Worm (Caenorhabditis elegans) whole organism, L4 larva: ENCODE data around the gene nhr-192.

Experiments used
- F10B5.3 ChIP-seq: sonication (generic microtip); optimal IDR thresholded peaks from 2 replicates; lab custom pipeline; 2016; ENCODE audit warnings: mild to moderate bottlenecking, missing genetic modification characterization, missing compliant biosample characterization
- F26F4.8 ChIP-seq: fragments of 200-800 bp; sonication (Bioruptor generic); conservative IDR thresholded peaks from 2 replicates; pipeline ENCODE4 v1.3.6; 2022; ENCODE audit warnings: missing genetic modification characterization, missing compliant biosample characterization
- Y48G9A.11 ChIP-seq: fragments of 200-800 bp; sonication (Bioruptor generic); IDR thresholded peaks from 2 replicates; pipeline ENCODE4 v1.3.6; 2022; ENCODE audit warnings: missing genetic modification reagents, missing genetic modification characterization, missing compliant biosample characterization
- Y5F2A.4 ChIP-seq: fragments of 200-800 bp; sonication (Bioruptor generic); optimal IDR thresholded peaks from 2 replicates; lab custom pipeline; 2018; ENCODE audit warnings: mild to moderate bottlenecking, missing genetic modification characterization, missing compliant biosample characterization
- Y75B8A.6 ChIP-seq: fragments of 200-800 bp; sonication (Bioruptor generic); IDR thresholded peaks from 2 replicates; pipeline ENCODE4 v1.3.6; 2022; ENCODE audit warnings: missing genetic modification reagents, missing genetic modification characterization, missing compliant biosample characterization
- aha-1 ChIP-seq: fragments of 150-350 bp; peaks from one replicate; lab custom pipeline; 2014; ENCODE audit warnings: missing biosample characterization, missing genetic modification characterization
- arid-1 ChIP-seq: fragments of 200-800 bp; sonication (Bioruptor generic); conservative IDR thresholded peaks from 2 replicates; pipeline ENCODE4 v1.3.6; 2022; ENCODE audit warnings: missing genetic modification reagents, missing genetic modification characterization, missing compliant biosample characterization
- ces-1 ChIP-seq: fragments of 150-350 bp; sonication (generic microtip); optimal IDR thresholded peaks from 4 replicates; lab custom pipeline; 2014; ENCODE audit warnings: missing biosample characterization, missing genetic modification reagents, missing genetic modification characterization
- cey-2 ChIP-seq: sonication (generic microtip); optimal IDR thresholded peaks from 3 replicates; lab custom pipeline; 2017; ENCODE audit warnings: missing genetic modification characterization, mild to moderate bottlenecking, missing compliant biosample characterization, antibody characterized with exemption, borderline replicate concordance; ENCODE audit not compliant: insufficient read depth
- daf-16 ChIP-seq, 3 experiments: sonication (generic microtip); optimal IDR thresholded peaks; 2 replicates each; lab custom pipeline; 2016 to 2017; ENCODE audit warnings: missing genetic modification characterization in 3 of 3, missing genetic modification reagents in 3 of 3, mild to moderate bottlenecking in 2 of 3, missing compliant biosample characterization in 2 of 3, missing biosample characterization in 1 of 3, moderate library complexity in 1 of 3
- daf-19 ChIP-seq: fragments of 200-800 bp; sonication (Bioruptor generic); conservative IDR thresholded peaks from 2 replicates; pipeline ENCODE4 v1.3.6; 2022; ENCODE audit warnings: missing genetic modification characterization, missing compliant biosample characterization
- dmd-6 ChIP-seq: fragments of 200-800 bp; sonication (Bioruptor generic); IDR thresholded peaks from 2 replicates; pipeline ENCODE4 v1.3.6; 2022; ENCODE audit warnings: missing genetic modification reagents, missing genetic modification characterization, missing compliant biosample characterization
- dmd-8 ChIP-seq: fragments of 200-800 bp; sonication (Bioruptor generic); IDR thresholded peaks from 2 replicates; pipeline ENCODE4 v1.3.6; 2022; ENCODE audit warnings: missing genetic modification characterization, missing compliant biosample characterization
- dve-1 ChIP-seq: sonication (generic microtip); optimal IDR thresholded peaks from 2 replicates; lab custom pipeline; 2017; ENCODE audit warnings: antibody characterized with exemption, mild to moderate bottlenecking, missing genetic modification characterization, missing compliant biosample characterization; ENCODE audit not compliant: insufficient read depth
- egl-27 ChIP-seq: sonication (generic microtip); optimal IDR thresholded peaks from 3 replicates; lab custom pipeline; 2017; ENCODE audit warnings: missing biosample characterization, missing genetic modification reagents, missing genetic modification characterization
- egl-43 ChIP-seq: fragments of 200-800 bp; sonication (Bioruptor generic); IDR thresholded peaks from 2 replicates; pipeline ENCODE4 v1.3.6; 2022; ENCODE audit warnings: missing genetic modification reagents, missing genetic modification characterization, missing compliant biosample characterization
- gei-8 ChIP-seq: fragments of 200-800 bp; sonication (Bioruptor generic); optimal IDR thresholded peaks from 2 replicates; lab custom pipeline; 2018; ENCODE audit warnings: mild to moderate bottlenecking, missing genetic modification characterization, missing compliant biosample characterization
- lsy-2 ChIP-seq, 2 experiments: fragments of 150-350 bp in 1 of 2; sonication (generic microtip) in 1 of 2; optimal IDR thresholded peaks; 2 replicates each; lab custom pipeline; 2014 to 2017; ENCODE audit warnings: missing biosample characterization in 2 of 2, missing genetic modification characterization in 2 of 2
- madf-9 ChIP-seq: fragments of 200-800 bp; sonication (Bioruptor generic); conservative IDR thresholded peaks from 2 replicates; pipeline ENCODE4 v1.3.6; 2022; ENCODE audit warnings: missing genetic modification reagents, missing genetic modification characterization, missing compliant biosample characterization
- mep-1 ChIP-seq: fragments of 150-350 bp; sonication (generic microtip); optimal IDR thresholded peaks from 3 replicates; lab custom pipeline; 2014; ENCODE audit warnings: missing biosample characterization, missing genetic modification characterization
- mxl-3 ChIP-seq: fragments of 200-800 bp; sonication (Bioruptor generic); optimal IDR thresholded peaks from 2 replicates; lab custom pipeline; 2018; ENCODE audit warnings: mild to moderate bottlenecking, missing genetic modification characterization, missing compliant biosample characterization
- nhr-11 ChIP-seq: fragments of 150-350 bp; optimal IDR thresholded peaks from 2 replicates; lab custom pipeline; 2014; ENCODE audit warnings: missing biosample characterization, missing genetic modification characterization
- nhr-111 ChIP-seq: fragments of 200-800 bp; sonication (Bioruptor generic); optimal IDR thresholded peaks from 2 replicates; lab custom pipeline; 2018; ENCODE audit warnings: mild to moderate bottlenecking, missing genetic modification characterization, missing compliant biosample characterization
- nhr-48 ChIP-seq: sonication (generic microtip); optimal IDR thresholded peaks from 2 replicates; lab custom pipeline; 2016; ENCODE audit warnings: mild to moderate bottlenecking, missing genetic modification characterization, missing compliant biosample characterization
- nhr-6 ChIP-seq: fragments of 150-350 bp; optimal IDR thresholded peaks from 2 replicates; lab custom pipeline; 2014; ENCODE audit warnings: missing biosample characterization, missing genetic modification characterization
- nhr-76 ChIP-seq: fragments of 150-350 bp; optimal IDR thresholded peaks from 2 replicates; lab custom pipeline; 2014; ENCODE audit warnings: missing biosample characterization, missing genetic modification characterization
- pha-4 ChIP-seq, 2 experiments: fragments of 150-350 bp in 1 of 2; fragments of 200-800 bp in 1 of 2; sonication (Bioruptor generic) in 1 of 2; IDR thresholded peaks in 1 of 2; optimal IDR thresholded peaks in 1 of 2; 2 replicates each; pipeline versions ENCODE4 v1.3.6 to Lab custom; 2014 to 2022; ENCODE audit warnings: missing genetic modification characterization in 2 of 2, missing genetic modification reagents in 2 of 2, missing biosample characterization in 1 of 2, missing compliant biosample characterization in 1 of 2
- php-3 ChIP-seq: fragments of 200-800 bp; sonication (Bioruptor generic); IDR thresholded peaks from 2 replicates; pipeline ENCODE4 v1.3.6; 2022; ENCODE audit warnings: missing genetic modification reagents, missing genetic modification characterization, missing compliant biosample characterization
- rbr-2 ChIP-seq: sonication (generic microtip); optimal IDR thresholded peaks from 2 replicates; lab custom pipeline; 2016; ENCODE audit warnings: missing genotype, missing genetic modification characterization, missing compliant biosample characterization
- snpc-1.2 ChIP-seq: fragments of 200-800 bp; sonication (Bioruptor generic); IDR thresholded peaks from 2 replicates; pipeline ENCODE4 v1.3.6; 2022; ENCODE audit warnings: missing genetic modification reagents, missing genetic modification characterization, missing compliant biosample characterization
- spr-3 ChIP-seq: fragments of 200-800 bp; sonication (Bioruptor generic); optimal IDR thresholded peaks from 2 replicates; lab custom pipeline; 2018; ENCODE audit warnings: mild to moderate bottlenecking, missing genetic modification characterization, missing compliant biosample characterization
- tag-97 ChIP-seq: fragments of 200-800 bp; sonication (Bioruptor generic); IDR thresholded peaks from 2 replicates; pipeline ENCODE4 v1.3.6; 2022; ENCODE audit warnings: missing genetic modification characterization, missing compliant biosample characterization
- unc-62 ChIP-seq, 3 experiments: fragments of 150-350 bp in 1 of 3; sonication (generic microtip); optimal IDR thresholded peaks in 2 of 3; peaks in 1 of 3; 1 replicate in 1 of 3; 2 replicates in 2 of 3; lab custom pipeline; 2014 to 2017; ENCODE audit warnings: missing biosample characterization in 3 of 3, missing genetic modification characterization in 3 of 3, missing genetic modification reagents in 3 of 3, missing genotype in 1 of 3

Gene nhr-192

DNA sequence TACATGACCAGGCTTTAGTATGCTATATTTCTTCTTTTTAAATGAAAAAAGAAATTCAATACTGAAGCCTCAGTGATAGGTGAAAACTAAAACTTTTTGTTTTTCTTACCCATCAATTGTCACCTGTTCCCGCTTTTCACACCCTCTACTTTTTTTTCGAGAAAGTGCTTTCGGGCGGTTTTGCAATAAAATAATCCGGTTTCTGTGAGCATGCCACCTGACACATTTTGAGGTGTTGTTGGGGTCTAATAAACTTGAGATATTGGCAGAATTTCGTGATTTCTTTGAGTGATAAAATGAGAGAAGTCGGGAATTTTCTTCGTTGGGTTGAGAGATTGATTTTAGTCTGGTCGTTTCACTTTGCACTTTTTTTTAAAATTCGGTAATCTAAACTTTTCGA lies 10.4 kb downstream of the nhr-192 start:
- TF ChIP-seq mep-1 (no peak), nhr-76 (no peak), nhr-111 (GFP tag; lab: Kevin White, UChicago) (no peak), gei-8 (GFP tag; lab: Kevin White, UChicago) (no peak), egl-27 (tag; lab: Kevin White, UChicago) (no peak), F10B5.3 (tag; lab: Kevin White, UChicago) (no peak), daf-16 (GFP tag; optimal IDR thresholded peaks at IDR 0.05; lab: Kevin White, UChicago) (peak in 1 of 2 experiments; percentile 52), daf-16 (tag; optimal IDR thresholded peaks at IDR 0.05; lab: Kevin White, UChicago) (no peak), F26F4.8 (GFP tag; lab: Robert Waterston, UW) (no peak), Y48G9A.11 (GFP tag; lab: Robert Waterston, UW) (no peak), aha-1 (tag; lab: Kevin White, UChicago) (peak; percentile 2), dve-1 (tag; lab: Kevin White, UChicago) (no peak), nhr-6 (tag; lab: Kevin White, UChicago) (no peak)

- peak in 1 of 2 experiments; percentile 75 for TF ChIP-seq unc-62 (GFP tag; optimal IDR thresholded peaks at IDR 0.05 in 1 of 2; lab: Kevin White, UChicago)
- no peak for TF ChIP-seq unc-62 (tag; optimal IDR thresholded peaks at IDR 0.05; lab: Kevin White, UChicago)
- no peak for TF ChIP-seq Y5F2A.4 (GFP tag; lab: Kevin White, UChicago)
Observed at ce11 chrV:10058748-10059147, 11.7 kb downstream of the nhr-192 start.

DNA sequence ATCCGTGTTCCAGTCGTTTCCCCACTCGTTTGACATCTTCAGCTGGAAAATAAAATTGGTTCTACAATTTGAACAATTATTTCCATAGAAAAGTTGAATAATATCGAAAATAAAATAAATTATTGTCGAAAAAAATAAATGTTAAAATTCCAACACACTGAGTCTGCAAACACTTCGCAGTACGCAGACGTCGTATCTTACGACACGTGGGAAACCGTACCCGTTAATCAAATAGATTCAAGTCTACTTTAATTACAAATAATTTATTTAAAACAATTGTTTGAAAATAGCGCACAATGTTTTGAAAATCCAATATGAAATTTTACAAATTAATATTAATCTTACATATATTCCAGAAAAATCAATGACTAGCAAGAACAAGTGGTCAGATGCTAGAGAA lies 15.6 kb downstream of the nhr-192 start, which contains the start of gene yif-1:
Gene yif-1 (minus strand): TSS at position 42 of the 400 bp plus-strand sequence.
- TF ChIP-seq lsy-2 (tag; optimal IDR thresholded peaks at IDR 0.05; lab: Kevin White, UChicago) (peak in 1 of 2 experiments; percentile 84), tag-97 (no peak), ces-1 (peak; percentile 15)

ce11 chrV:10051855-10052254 lies 18.6 kb downstream of the nhr-192 start, which contains the start of gene str-118:
Gene str-118, plus strand, starts transcription at chrV:10052155.
- TF ChIP-seq nhr-48 (tag; lab: Kevin White, UChicago) (no peak), lsy-2 (tag; optimal IDR thresholded peaks at IDR 0.05; lab: Kevin White, UChicago) (no peak), php-3 (no peak), rbr-2 (tag; lab: Kevin White, UChicago) (no peak), spr-3 (GFP tag; lab: Kevin White, UChicago) (no peak), arid-1 (GFP tag; lab: Robert Waterston, UW) (no peak), mxl-3 (GFP tag; lab: Kevin White, UChicago) (no peak), nhr-11 (tag; lab: Kevin White, UChicago) (no peak), dmd-8 (GFP tag; lab: Robert Waterston, UW) (no peak), daf-19 (no peak), madf-9 (no peak), pha-4 (GFP tag; IDR thresholded peaks at IDR 0.05; lab: Robert Waterston, UW) (no peak), pha-4 (tag; optimal IDR thresholded peaks at IDR 0.05; lab: Kevin White, UChicago) (no peak), mep-1 (no peak), dmd-6 (GFP tag; lab: Robert Waterston, UW) (no peak), egl-43 (no peak), snpc-1.2 (GFP tag; lab: Robert Waterston, UW) (no peak), Y75B8A.6 (GFP tag; lab: Robert Waterston, UW) (no peak), cey-2 (tag; lab: Kevin White, UChicago) (no peak)
- TF ChIP-seq, all 104 proteins: peak for 0
